Fruit fly (Drosophila melanogaster) Kc167 (cell line): ENCODE results near the gene Chsy.

Source experiments
- Myc ChIP-seq: fragments of >200 bp; optimal IDR thresholded peaks from 2 replicates; lab custom pipeline; 2017; ENCODE audit warnings: missing external identifiers
- Sin3A ChIP-seq: fragments of >200 bp; optimal IDR thresholded peaks from 2 replicates; lab custom pipeline; 2018; ENCODE audit warnings: missing external identifiers
- h ChIP-seq: fragments of >200 bp; optimal IDR thresholded peaks from 3 replicates; lab custom pipeline; 2018; ENCODE audit warnings: missing external identifiers
- insv ChIP-seq: fragments of >200 bp; optimal IDR thresholded peaks from 3 replicates; lab custom pipeline; 2018; ENCODE audit warnings: missing external identifiers
- psq ChIP-seq: fragments of >200 bp; optimal IDR thresholded peaks from 2 replicates; lab custom pipeline; 2017; ENCODE audit warnings: missing external identifiers
- ttk ChIP-seq: sonication (Bioruptor generic); optimal IDR thresholded peaks from 2 replicates; lab custom pipeline; 2017; ENCODE audit warnings: missing external identifiers

dm6 chrX:15575557-15575956, 17.8 kb downstream of the Chsy start, which contains the start of gene CG42299:
- TF ChIP-seq ttk (lab: Kevin White, UChicago) (no peak), h (lab: Kevin White, UChicago) (no peak), psq (no peak), insv (lab: Kevin White, UChicago) (no peak), Myc (lab: Kevin White, UChicago) (no peak), Sin3A (lab: Kevin White, UChicago) (no peak)
